Fruit fly (Drosophila melanogaster): Measurements from ENCODE around the gene CG10098.

dm6 chr3R:7122172-7123072, 1.9 kb upstream of the CG10098 start:
- no peak for TF ChIP-seq CG14667 (GFP tag; IDR thresholded peaks at IDR 0.05)
- no peak for TF ChIP-seq gro (GFP tag; optimal IDR thresholded peaks at IDR 0.05)
- no peak for TF ChIP-seq CG10366 (GFP tag; IDR thresholded peaks at IDR 0.05)
- no peak for TF ChIP-seq mam (GFP tag; optimal IDR thresholded peaks at IDR 0.05)
- no peak for TF ChIP-seq her (GFP tag; optimal IDR thresholded peaks at IDR 0.05)
- no peak for TF ChIP-seq CG1792 (GFP tag; optimal IDR thresholded peaks at IDR 0.05)
- TF ChIP-seq CG9797 (GFP tag; optimal IDR thresholded peaks at IDR 0.05): no peak
